Worm (Caenorhabditis elegans): Measurements from ENCODE around the gene clec-119.

DNA sequence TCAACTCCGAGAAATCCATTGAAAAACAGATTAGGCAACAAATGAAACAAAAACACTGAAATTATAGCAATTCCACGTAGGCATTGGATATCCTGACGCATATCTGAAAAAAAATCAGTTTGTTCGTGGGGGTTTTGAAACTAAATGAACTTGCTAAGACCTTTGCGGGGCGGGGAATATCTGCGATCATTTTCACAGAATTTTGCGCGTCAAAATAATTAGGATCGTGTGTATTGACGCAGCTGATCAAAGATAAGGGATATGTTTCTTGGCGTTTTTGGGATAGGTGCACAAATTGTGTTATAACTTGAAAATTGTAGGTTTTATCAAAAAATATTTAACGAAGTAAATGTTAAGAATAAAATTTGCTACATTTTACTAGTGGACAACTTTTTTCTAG lies 11.1 kb downstream of the clec-119 start, which contains the start of gene oac-30:
- TF ChIP-seq tab-1 (GFP tag; IDR thresholded peaks at IDR 0.05), result no peak
- no peak for TF ChIP-seq flt-1 (GFP tag; IDR thresholded peaks at IDR 0.05)
- TF ChIP-seq ztf-23 (GFP tag; IDR thresholded peaks at IDR 0.05), result no peak
- TF ChIP-seq klf-2 (GFP tag; conservative IDR thresholded peaks at IDR 0.05), result no peak
- TF ChIP-seq ztf-29 (GFP tag; IDR thresholded peaks at IDR 0.05), result no peak
- TF ChIP-seq T22C8.4 (GFP tag; IDR thresholded peaks at IDR 0.05), result no peak
- TF ChIP-seq cog-1 (tag; optimal IDR thresholded peaks at IDR 0.05), result no peak
